Worm (Caenorhabditis elegans) whole organism, L4 larva: Measurements from ENCODE around the gene K09G1.2.

Source experiments
- aly-2 ChIP-seq: sonication (generic microtip); optimal IDR thresholded peaks from 2 replicates; lab custom pipeline; 2018; ENCODE audit warnings: missing biosample characterization, missing genetic modification characterization
- zag-1 ChIP-seq: fragments of 150-350 bp; optimal IDR thresholded peaks from 2 replicates; lab custom pipeline; 2014; ENCODE audit warnings: missing biosample characterization, missing genetic modification characterization
- ztf-11 ChIP-seq: fragments of 150-350 bp; optimal IDR thresholded peaks from 2 replicates; lab custom pipeline; 2014; ENCODE audit warnings: missing biosample characterization, missing genetic modification characterization

ce11 chrV:9630944-9631343 lies 40.5 kb downstream of the K09G1.2 start, which contains the start of gene T06E4.5:
- TF ChIP-seq ztf-11 (tag; lab: Kevin White, UChicago) = no peak
- no peak for TF ChIP-seq zag-1 (tag; lab: Kevin White, UChicago)
- TF ChIP-seq aly-2 (tag; lab: Kevin White, UChicago) = no peak
